Worm (Caenorhabditis elegans) whole organism, L4 larva: ENCODE results near the gene plc-4.

ENCODE experiments used
- R02D3.7 ChIP-seq: fragments of 150-350 bp; sonication (generic microtip); optimal IDR thresholded peaks from 3 replicates; lab custom pipeline; 2014; ENCODE audit warnings: missing biosample characterization, missing genetic modification characterization
- aha-1 ChIP-seq: fragments of 150-350 bp; peaks from one replicate; lab custom pipeline; 2014; ENCODE audit warnings: missing biosample characterization, missing genetic modification characterization
- attf-4 ChIP-seq: sonication (generic microtip); optimal IDR thresholded peaks from 3 replicates; lab custom pipeline; 2017; ENCODE audit warnings: missing biosample characterization, missing genetic modification characterization
- cey-2 ChIP-seq: sonication (generic microtip); optimal IDR thresholded peaks from 3 replicates; lab custom pipeline; 2017; ENCODE audit warnings: missing genetic modification characterization, mild to moderate bottlenecking, missing compliant biosample characterization, antibody characterized with exemption, borderline replicate concordance; ENCODE audit not compliant: insufficient read depth
- lin-39 ChIP-seq: fragments of 150-350 bp; optimal IDR thresholded peaks from 2 replicates; lab custom pipeline; 2014; ENCODE audit warnings: missing biosample characterization, missing genetic modification reagents, missing genetic modification characterization
- mxl-2 ChIP-seq: fragments of 200-800 bp; sonication (Bioruptor generic); conservative IDR thresholded peaks from 2 replicates; pipeline ENCODE4 v1.3.6; 2022; ENCODE audit warnings: missing genetic modification reagents, missing genetic modification characterization, missing compliant biosample characterization
- nhr-237 ChIP-seq: sonication (generic microtip); optimal IDR thresholded peaks from 2 replicates; lab custom pipeline; 2017; ENCODE audit warnings: missing biosample characterization, missing genetic modification characterization
- nhr-76 ChIP-seq: fragments of 150-350 bp; optimal IDR thresholded peaks from 2 replicates; lab custom pipeline; 2014; ENCODE audit warnings: missing biosample characterization, missing genetic modification characterization
- rbr-2 ChIP-seq: sonication (generic microtip); optimal IDR thresholded peaks from 2 replicates; lab custom pipeline; 2016; ENCODE audit warnings: missing genotype, missing genetic modification characterization, missing compliant biosample characterization
- snpc-4 ChIP-seq: fragments of 150-350 bp; optimal IDR thresholded peaks from 2 replicates; lab custom pipeline; 2014; ENCODE audit warnings: missing biosample characterization, missing genetic modification characterization
- spr-3 ChIP-seq: fragments of 200-800 bp; sonication (Bioruptor generic); optimal IDR thresholded peaks from 2 replicates; lab custom pipeline; 2018; ENCODE audit warnings: mild to moderate bottlenecking, missing genetic modification characterization, missing compliant biosample characterization
- tag-97 ChIP-seq: fragments of 200-800 bp; sonication (Bioruptor generic); IDR thresholded peaks from 2 replicates; pipeline ENCODE4 v1.3.6; 2022; ENCODE audit warnings: missing genetic modification characterization, missing compliant biosample characterization
- unc-62 ChIP-seq, 3 experiments: fragments of 150-350 bp in 1 of 3; sonication (generic microtip); optimal IDR thresholded peaks in 2 of 3; peaks in 1 of 3; 1 replicate in 1 of 3; 2 replicates in 2 of 3; lab custom pipeline; 2014 to 2017; ENCODE audit warnings: missing biosample characterization in 3 of 3, missing genetic modification characterization in 3 of 3, missing genetic modification reagents in 3 of 3, missing genotype in 1 of 3

- TF ChIP-seq nhr-237 (tag; lab: Kevin White, UChicago) (no peak), snpc-4 (tag; lab: Kevin White, UChicago) (peak; percentile 49), nhr-76 (tag; lab: Kevin White, UChicago) (no peak), aha-1 (tag; lab: Kevin White, UChicago) (peak; percentile 55), spr-3 (GFP tag; lab: Kevin White, UChicago) (no peak), lin-39 (tag; lab: Kevin White, UChicago) (no peak), unc-62 (GFP tag; optimal IDR thresholded peaks at IDR 0.05 in 1 of 2; lab: Kevin White, UChicago) (no peak), unc-62 (tag; optimal IDR thresholded peaks at IDR 0.05; lab: Kevin White, UChicago) (no peak), mxl-2 (GFP tag; lab: Robert Waterston, UW) (no peak), cey-2 (no peak), R02D3.7 (tag; lab: Kevin White, UChicago) (no peak), rbr-2 (tag; lab: Kevin White, UChicago) (no peak), tag-97 (GFP tag; lab: Robert Waterston, UW) (no peak), attf-4 (tag; lab: Kevin White, UChicago) (no peak)
Measured at ce11 chrIV:7499302-7499701, 13.2 kb downstream of the plc-4 start.
